Worm (Caenorhabditis elegans): Measurements from ENCODE around the gene clec-227.

DNA sequence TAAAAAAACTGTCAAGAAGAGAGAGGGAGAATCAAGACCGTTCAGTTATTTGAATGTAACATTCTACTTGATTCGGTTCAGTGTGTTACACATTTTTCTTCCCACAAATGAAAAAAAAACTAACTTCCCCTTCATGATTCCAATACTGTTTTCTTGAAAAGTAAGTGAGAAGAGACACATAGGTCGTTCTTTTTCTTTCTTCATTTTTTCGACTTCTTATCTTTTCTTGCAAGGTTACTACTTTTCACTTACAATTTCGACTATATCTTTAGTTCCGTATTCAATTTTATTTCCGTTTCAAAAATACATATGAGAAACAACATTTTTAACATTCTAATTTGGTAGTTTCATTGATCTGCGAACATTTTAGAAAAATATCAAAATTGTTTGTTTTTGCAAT is 33.1 kb upstream of the clec-227 start:
- no peak for TF ChIP-seq ceh-16 (tag; optimal IDR thresholded peaks at IDR 0.05)
- TF ChIP-seq elt-3 (tag; optimal IDR thresholded peaks at IDR 0.05): no peak
- no peak for TF ChIP-seq blmp-1 (tag; optimal IDR thresholded peaks at IDR 0.05; ENCODE audit: insufficient read depth)
- TF ChIP-seq fos-1 (tag; optimal IDR thresholded peaks at IDR 0.05): no peak
- TF ChIP-seq sma-9 (GFP tag; optimal IDR thresholded peaks at IDR 0.05): no peak
- TF ChIP-seq sma-9 (tag; optimal IDR thresholded peaks at IDR 0.05): no peak
- no peak for TF ChIP-seq nhr-11 (tag; optimal IDR thresholded peaks at IDR 0.05)
- no peak for TF ChIP-seq lsy-2 (tag; optimal IDR thresholded peaks at IDR 0.05)
- TF ChIP-seq egl-27 (tag; optimal IDR thresholded peaks at IDR 0.05): no peak
- no peak for TF ChIP-seq aly-2 (tag; optimal IDR thresholded peaks at IDR 0.05)
- no peak for TF ChIP-seq sem-4 (tag; optimal IDR thresholded peaks at IDR 0.05)
- TF ChIP-seq F13H6.1 (tag; optimal IDR thresholded peaks at IDR 0.05): no peak

All from whole organism, L2 larva.